Worm (Caenorhabditis elegans) whole organism, late embryonic: ENCODE results near the gene C09F5.3.

Experiments used
- C38D4.7 ChIP-seq: fragments of 200-800 bp; sonication (Bioruptor generic); optimal IDR thresholded peaks from 2 replicates; lab custom pipeline; 2018; ENCODE audit warnings: mild to moderate bottlenecking, missing genetic modification characterization, moderate library complexity, missing compliant biosample characterization
- K02D7.2 ChIP-seq: sonication (generic microtip); optimal IDR thresholded peaks from 2 replicates; lab custom pipeline; 2017; ENCODE audit warnings: mild to moderate bottlenecking, missing genetic modification characterization, missing compliant biosample characterization
- K09A11.1 ChIP-seq: sonication (generic microtip); optimal IDR thresholded peaks from 2 replicates; lab custom pipeline; 2017; ENCODE audit warnings: antibody characterized with exemption, mild to moderate bottlenecking, missing genetic modification characterization, missing compliant biosample characterization; ENCODE audit not compliant: insufficient read depth
- T23F11.4 ChIP-seq: fragments of 200-800 bp; sonication (Bioruptor generic); optimal IDR thresholded peaks from 2 replicates; lab custom pipeline; 2018; ENCODE audit warnings: mild to moderate bottlenecking, missing genetic modification characterization, missing compliant biosample characterization
- ceh-14 ChIP-seq: sonication (generic microtip); optimal IDR thresholded peaks from 2 replicates; lab custom pipeline; 2016; ENCODE audit warnings: missing genotype, missing genetic modification characterization, missing compliant biosample characterization
- ceh-19 ChIP-seq: fragments of 200-800 bp; sonication (Bioruptor generic); optimal IDR thresholded peaks from 2 replicates; lab custom pipeline; 2018; ENCODE audit warnings: mild to moderate bottlenecking, missing genetic modification characterization, missing compliant biosample characterization
- ceh-2 ChIP-seq: sonication (generic microtip); optimal IDR thresholded peaks from 2 replicates; lab custom pipeline; 2016; ENCODE audit warnings: missing genotype, missing genetic modification characterization, missing compliant biosample characterization
- ceh-22 ChIP-seq: sonication (generic microtip); optimal IDR thresholded peaks from 2 replicates; lab custom pipeline; 2017; ENCODE audit warnings: missing biosample characterization, missing genetic modification characterization
- ceh-30 ChIP-seq: fragments of 150-350 bp; optimal IDR thresholded peaks from 2 replicates; lab custom pipeline; 2014; ENCODE audit warnings: missing biosample characterization, missing genetic modification characterization
- ceh-31 ChIP-seq: sonication (generic microtip); optimal IDR thresholded peaks from 2 replicates; lab custom pipeline; 2016; ENCODE audit warnings: missing genetic modification characterization, missing compliant biosample characterization
- ceh-34 ChIP-seq: sonication (generic microtip); optimal IDR thresholded peaks from 2 replicates; lab custom pipeline; 2016; ENCODE audit warnings: mild to moderate bottlenecking, missing genetic modification characterization, missing compliant biosample characterization
- ceh-6 ChIP-seq: fragments of 200-800 bp; sonication (Bioruptor generic); optimal IDR thresholded peaks from 2 replicates; lab custom pipeline; 2018; ENCODE audit warnings: mild to moderate bottlenecking, missing genetic modification characterization, missing compliant biosample characterization
- dmd-4 ChIP-seq: sonication (generic microtip); optimal IDR thresholded peaks from 2 replicates; lab custom pipeline; 2016; ENCODE audit warnings: borderline replicate concordance, missing genetic modification characterization, missing compliant biosample characterization
- elt-2 ChIP-seq: sonication (generic microtip); optimal IDR thresholded peaks from 2 replicates; lab custom pipeline; 2016; ENCODE audit warnings: missing genetic modification reagents, missing genetic modification characterization, missing compliant biosample characterization
- elt-4 ChIP-seq: sonication (generic microtip); optimal IDR thresholded peaks from 2 replicates; lab custom pipeline; 2016; ENCODE audit warnings: missing genetic modification characterization, missing compliant biosample characterization
- eyg-1 ChIP-seq: sonication (generic microtip); optimal IDR thresholded peaks from 2 replicates; lab custom pipeline; 2016; ENCODE audit warnings: missing genotype, missing genetic modification characterization, missing compliant biosample characterization
- fax-1 ChIP-seq: sonication (generic microtip); optimal IDR thresholded peaks from 2 replicates; lab custom pipeline; 2016; ENCODE audit warnings: missing genotype, missing genetic modification characterization, missing compliant biosample characterization
- fkh-10 ChIP-seq: fragments of 150-350 bp; optimal IDR thresholded peaks from 2 replicates; lab custom pipeline; 2014; ENCODE audit warnings: missing biosample characterization, missing genetic modification reagents, missing genetic modification characterization
- fkh-6 ChIP-seq: sonication (generic microtip); optimal IDR thresholded peaks from 2 replicates; lab custom pipeline; 2016; ENCODE audit warnings: missing genetic modification characterization, missing compliant biosample characterization
- gmeb-2 ChIP-seq: sonication (generic microtip); optimal IDR thresholded peaks from 2 replicates; lab custom pipeline; 2016; ENCODE audit warnings: missing genetic modification characterization, inconsistent platforms, missing compliant biosample characterization
- hlh-13 ChIP-seq: fragments of 200-800 bp; sonication (Bioruptor generic); optimal IDR thresholded peaks from 2 replicates; lab custom pipeline; 2018; ENCODE audit warnings: mild to moderate bottlenecking, missing genetic modification characterization, missing compliant biosample characterization
- hlh-6 ChIP-seq: sonication (generic microtip); optimal IDR thresholded peaks from 2 replicates; lab custom pipeline; 2016; ENCODE audit warnings: missing genotype, missing genetic modification characterization, missing compliant biosample characterization
- hlh-8 ChIP-seq: sonication (generic microtip); optimal IDR thresholded peaks from 2 replicates; lab custom pipeline; 2016; ENCODE audit warnings: missing genotype, missing genetic modification characterization, missing compliant biosample characterization
- mec-3 ChIP-seq: sonication (generic microtip); optimal IDR thresholded peaks from 2 replicates; lab custom pipeline; 2016; ENCODE audit warnings: borderline replicate concordance, missing genetic modification characterization, missing compliant biosample characterization
- nfya-1 ChIP-seq: sonication (generic microtip); optimal IDR thresholded peaks from 2 replicates; lab custom pipeline; 2017; ENCODE audit warnings: missing genetic modification characterization, mild to moderate bottlenecking, missing compliant biosample characterization, antibody characterized with exemption, moderate library complexity
- nhr-11 ChIP-seq: fragments of 150-350 bp; optimal IDR thresholded peaks from 2 replicates; lab custom pipeline; 2014; ENCODE audit warnings: missing biosample characterization, missing genetic modification characterization
- nhr-232 ChIP-seq: sonication (generic microtip); optimal IDR thresholded peaks from 2 replicates; lab custom pipeline; 2016; ENCODE audit warnings: missing genetic modification characterization, missing compliant biosample characterization
- npax-4 ChIP-seq: sonication (generic microtip); optimal IDR thresholded peaks from 2 replicates; lab custom pipeline; 2016; ENCODE audit warnings: missing genetic modification characterization, missing compliant biosample characterization
- odd-2 ChIP-seq: sonication (generic microtip); optimal IDR thresholded peaks from 2 replicates; lab custom pipeline; 2017; ENCODE audit warnings: antibody characterized with exemption, mild to moderate bottlenecking, missing genetic modification characterization, missing compliant biosample characterization
- pag-3 ChIP-seq: sonication (generic microtip); optimal IDR thresholded peaks from 2 replicates; lab custom pipeline; 2016; ENCODE audit warnings: missing compliant biosample characterization, missing genetic modification characterization, borderline replicate concordance
- pax-1 ChIP-seq: fragments of 150-350 bp; optimal IDR thresholded peaks from 2 replicates; lab custom pipeline; 2014; ENCODE audit warnings: missing biosample characterization, missing genetic modification characterization
- pha-2 ChIP-seq: sonication (generic microtip); optimal IDR thresholded peaks from 2 replicates; lab custom pipeline; 2017; ENCODE audit warnings: mild to moderate bottlenecking, missing genetic modification characterization, missing compliant biosample characterization
- pha-4 ChIP-seq: fragments of 150-350 bp; optimal IDR thresholded peaks from 2 replicates; lab custom pipeline; 2018; ENCODE audit warnings: missing biosample characterization, missing genetic modification reagents, missing genetic modification characterization
- pqm-1 ChIP-seq: sonication (generic microtip); optimal IDR thresholded peaks from 2 replicates; lab custom pipeline; 2016; ENCODE audit warnings: missing genetic modification characterization, missing compliant biosample characterization
- pros-1 ChIP-seq: fragments of 150-350 bp; optimal IDR thresholded peaks from 2 replicates; lab custom pipeline; 2014; ENCODE audit warnings: missing biosample characterization, missing genetic modification reagents, missing genetic modification characterization
- sdc-2 ChIP-seq: sonication (generic microtip); optimal IDR thresholded peaks from 2 replicates; lab custom pipeline; 2016; ENCODE audit warnings: missing genotype, missing genetic modification characterization, missing compliant biosample characterization
- sox-4 ChIP-seq: sonication (generic microtip); optimal IDR thresholded peaks from 2 replicates; lab custom pipeline; 2017; ENCODE audit warnings: mild to moderate bottlenecking, missing genetic modification characterization, inconsistent platforms, missing compliant biosample characterization
- syd-9 ChIP-seq: sonication (generic microtip); optimal IDR thresholded peaks from 2 replicates; lab custom pipeline; 2016; ENCODE audit warnings: mild to moderate bottlenecking, missing genetic modification characterization, moderate library complexity, missing compliant biosample characterization
- ttx-3 ChIP-seq: sonication (generic microtip); optimal IDR thresholded peaks from 2 replicates; lab custom pipeline; 2016; ENCODE audit warnings: missing genetic modification reagents, missing genetic modification characterization, missing compliant biosample characterization
- unc-3 ChIP-seq, 2 experiments: fragments of 200-800 bp in 1 of 2; sonication (Bioruptor generic) in 1 of 2; sonication (generic microtip) in 1 of 2; conservative IDR thresholded peaks in 1 of 2; optimal IDR thresholded peaks in 1 of 2; 2 replicates each; pipeline versions ENCODE4 v1.3.6 to Lab custom; 2016 to 2022; ENCODE audit warnings: missing compliant biosample characterization in 2 of 2, missing genetic modification characterization in 2 of 2, missing genetic modification reagents in 1 of 2
- unc-42 ChIP-seq: sonication (generic microtip); optimal IDR thresholded peaks from 2 replicates; lab custom pipeline; 2016; ENCODE audit warnings: missing genotype, missing genetic modification characterization, missing compliant biosample characterization
- unc-86 ChIP-seq: sonication (generic microtip); optimal IDR thresholded peaks from 2 replicates; lab custom pipeline; 2016; ENCODE audit warnings: missing genetic modification characterization, missing compliant biosample characterization
- zip-5 ChIP-seq: sonication (generic microtip); optimal IDR thresholded peaks from 2 replicates; lab custom pipeline; 2016; ENCODE audit warnings: missing genetic modification characterization, missing compliant biosample characterization

C09F5.3 gene

ce11 chrIII:665173-665757 is at the start of gene C09F5.3:
TSS of gene C09F5.3 (minus strand) at chrIII:665266.
- TF ChIP-seq unc-3 (GFP tag; conservative IDR thresholded peaks at IDR 0.05; lab: Robert Waterston, UW) (peak; percentile 92), unc-3 (tag; optimal IDR thresholded peaks at IDR 0.05; lab: Kevin White, UChicago) (peak; percentile 98), unc-42 (tag; lab: Kevin White, UChicago) (peak; percentile 8), ceh-14 (tag; lab: Kevin White, UChicago) (peak; percentile 9), fkh-6 (tag; lab: Kevin White, UChicago) (no peak), zip-5 (tag; lab: Kevin White, UChicago) (no peak), ceh-30 (tag; lab: Kevin White, UChicago) (no peak)

- TF ChIP-seq ceh-6 (GFP tag; lab: Kevin White, UChicago) (no peak), ceh-22 (no peak), dmd-4 (tag; lab: Kevin White, UChicago) (peak; percentile 0), zip-5 (tag; lab: Kevin White, UChicago) (no peak), ceh-2 (tag; lab: Kevin White, UChicago) (no peak), sox-4 (tag; lab: Kevin White, UChicago) (no peak), elt-4 (tag; lab: Kevin White, UChicago) (no peak), ceh-34 (tag; lab: Kevin White, UChicago) (peak; percentile 70)
- TF ChIP-seq, all 69 proteins: peak for 2
These were observed 45.0 kb upstream of the C09F5.3 start for ce11 chrIII:710042-710441.

- TF ChIP-seq elt-2 (tag; lab: Kevin White, UChicago) (no peak), mec-3 (no peak), unc-86 (tag; lab: Kevin White, UChicago) (no peak), nfya-1 (tag; lab: Kevin White, UChicago) (no peak), ceh-19 (no peak), T23F11.4 (no peak), syd-9 (tag; lab: Kevin White, UChicago) (no peak), C38D4.7 (no peak), odd-2 (tag; lab: Kevin White, UChicago) (no peak), ceh-34 (tag; lab: Kevin White, UChicago) (no peak), pqm-1 (tag; lab: Kevin White, UChicago) (no peak), gmeb-2 (tag; lab: Kevin White, UChicago) (no peak), hlh-13 (GFP tag; lab: Kevin White, UChicago) (no peak), hlh-8 (tag; lab: Kevin White, UChicago) (no peak)
These were observed 33.7 kb upstream of the C09F5.3 start for ce11 chrIII:698814-699213.

ce11 chrIII:696372-696771 is 31.3 kb upstream of the C09F5.3 start, which contains the start of gene sel-15:
TSS of gene sel-15 (minus strand) at chrIII:696472.
- no peak for TF ChIP-seq ceh-19
- no peak for TF ChIP-seq ttx-3 (tag; lab: Kevin White, UChicago)
- no peak for TF ChIP-seq ceh-31 (tag; lab: Kevin White, UChicago)
- TF ChIP-seq elt-4 (tag; lab: Kevin White, UChicago): no peak
- no peak for TF ChIP-seq K02D7.2
- TF ChIP-seq fkh-10 (GFP tag; lab: Kevin White, UChicago): no peak
- TF ChIP-seq npax-4 (tag; lab: Kevin White, UChicago): no peak
- no peak for TF ChIP-seq mec-3
- TF ChIP-seq unc-42 (tag; lab: Kevin White, UChicago): no peak
- TF ChIP-seq hlh-6: no peak
- TF ChIP-seq nhr-232: no peak
- no peak for TF ChIP-seq syd-9 (tag; lab: Kevin White, UChicago)
- no peak for TF ChIP-seq ceh-22

- TF ChIP-seq fax-1 (tag; lab: Kevin White, UChicago) (no peak), odd-2 (tag; lab: Kevin White, UChicago) (no peak), sdc-2 (no peak), pax-1 (tag; lab: Kevin White, UChicago) (no peak), pha-4 (tag; lab: Kevin White, UChicago) (no peak), nhr-11 (no peak), pha-2 (tag; lab: Kevin White, UChicago) (no peak), eyg-1 (tag; lab: Kevin White, UChicago) (no peak), pag-3 (tag; lab: Kevin White, UChicago) (no peak), K09A11.1 (tag; lab: Kevin White, UChicago) (no peak), pros-1 (no peak)
These were observed 26.9 kb upstream of the C09F5.3 start, which contains the start of gene W02B3.7 for ce11 chrIII:691933-692332. TSS of gene W02B3.7 (minus strand) at chrIII:692033.
